Worm (Caenorhabditis elegans) whole organism, L4 larva: ENCODE measurements around the gene nas-21.
A peak's percentile ranks its signal among the peaks of the same experiment; 100 is the strongest.

Experiments
- F26F4.8 ChIP-seq: fragments of 200-800 bp; sonication (Bioruptor generic); conservative IDR thresholded peaks from 2 replicates; pipeline ENCODE4 v1.3.6; 2022; ENCODE audit warnings: missing genetic modification characterization, missing compliant biosample characterization
- F44E2.7 ChIP-seq: fragments of 200-800 bp; sonication (Bioruptor generic); IDR thresholded peaks from 2 replicates; pipeline ENCODE4 v2.1.2; 2022; ENCODE audit warnings: missing genetic modification characterization, missing compliant biosample characterization
- Y75B8A.6 ChIP-seq: fragments of 200-800 bp; sonication (Bioruptor generic); IDR thresholded peaks from 2 replicates; pipeline ENCODE4 v1.3.6; 2022; ENCODE audit warnings: missing genetic modification reagents, missing genetic modification characterization, missing compliant biosample characterization
- ZK546.5 ChIP-seq, 2 experiments: sonication (generic microtip); optimal IDR thresholded peaks; 2 replicates each; lab custom pipeline; 2017; ENCODE audit warnings: missing biosample characterization in 2 of 2, missing genetic modification characterization in 2 of 2
- aha-1 ChIP-seq: fragments of 150-350 bp; peaks from one replicate; lab custom pipeline; 2014; ENCODE audit warnings: missing biosample characterization, missing genetic modification characterization
- arid-1 ChIP-seq: fragments of 200-800 bp; sonication (Bioruptor generic); conservative IDR thresholded peaks from 2 replicates; pipeline ENCODE4 v1.3.6; 2022; ENCODE audit warnings: missing genetic modification reagents, missing genetic modification characterization, missing compliant biosample characterization
- ceh-20 ChIP-seq: fragments of 200-800 bp; sonication (Bioruptor generic); IDR thresholded peaks from 2 replicates; pipeline ENCODE4 v1.3.6; 2022; ENCODE audit warnings: missing genetic modification reagents, missing genetic modification characterization, missing compliant biosample characterization
- ceh-28 ChIP-seq: fragments of 150-350 bp; optimal IDR thresholded peaks from 2 replicates; lab custom pipeline; 2014; ENCODE audit warnings: missing biosample characterization, missing genetic modification reagents, missing genetic modification characterization
- daf-12 ChIP-seq: fragments of 150-350 bp; optimal IDR thresholded peaks from 2 replicates; lab custom pipeline; 2014; ENCODE audit warnings: missing biosample characterization, missing genetic modification reagents, missing genetic modification characterization
- daf-19 ChIP-seq: fragments of 200-800 bp; sonication (Bioruptor generic); conservative IDR thresholded peaks from 2 replicates; pipeline ENCODE4 v1.3.6; 2022; ENCODE audit warnings: missing genetic modification characterization, missing compliant biosample characterization
- dpl-1 ChIP-seq: fragments of 150-350 bp; optimal IDR thresholded peaks from 2 replicates; lab custom pipeline; 2014; ENCODE audit warnings: missing biosample characterization, missing genetic modification reagents, missing genetic modification characterization
- dve-1 ChIP-seq: sonication (generic microtip); optimal IDR thresholded peaks from 2 replicates; lab custom pipeline; 2017; ENCODE audit warnings: antibody characterized with exemption, mild to moderate bottlenecking, missing genetic modification characterization, missing compliant biosample characterization; ENCODE audit not compliant: insufficient read depth
- egl-27 ChIP-seq: sonication (generic microtip); optimal IDR thresholded peaks from 3 replicates; lab custom pipeline; 2017; ENCODE audit warnings: missing biosample characterization, missing genetic modification reagents, missing genetic modification characterization
- egl-43 ChIP-seq: fragments of 200-800 bp; sonication (Bioruptor generic); IDR thresholded peaks from 2 replicates; pipeline ENCODE4 v1.3.6; 2022; ENCODE audit warnings: missing genetic modification reagents, missing genetic modification characterization, missing compliant biosample characterization
- fkh-10 ChIP-seq: fragments of 150-350 bp; optimal IDR thresholded peaks from 2 replicates; lab custom pipeline; 2014; ENCODE audit warnings: missing biosample characterization, missing genetic modification reagents, missing genetic modification characterization
- fos-1 ChIP-seq: fragments of 150-350 bp; optimal IDR thresholded peaks from 2 replicates; lab custom pipeline; 2014; ENCODE audit warnings: missing biosample characterization, missing genetic modification characterization
- gei-8 ChIP-seq: fragments of 200-800 bp; sonication (Bioruptor generic); optimal IDR thresholded peaks from 2 replicates; lab custom pipeline; 2018; ENCODE audit warnings: mild to moderate bottlenecking, missing genetic modification characterization, missing compliant biosample characterization
- hif-1 ChIP-seq, 2 experiments: sonication (generic microtip); optimal IDR thresholded peaks; 2 replicates each; lab custom pipeline; 2016 to 2017; ENCODE audit warnings: missing compliant biosample characterization in 2 of 2, missing genetic modification characterization in 2 of 2, missing genetic modification reagents in 2 of 2, missing genotype in 2 of 2, mild to moderate bottlenecking in 1 of 2
- lin-1 ChIP-seq: fragments of 200-800 bp; sonication (Bioruptor generic); IDR thresholded peaks from 2 replicates; pipeline ENCODE4 v1.3.6; 2022; ENCODE audit warnings: missing genetic modification reagents, missing genetic modification characterization, missing compliant biosample characterization
- lin-13 ChIP-seq: fragments of 150-350 bp; optimal IDR thresholded peaks from 2 replicates; lab custom pipeline; 2014; ENCODE audit warnings: missing biosample characterization, missing genetic modification reagents, missing genetic modification characterization
- lin-15B ChIP-seq: fragments of 150-350 bp; sonication (generic microtip); optimal IDR thresholded peaks from 3 replicates; lab custom pipeline; 2014; ENCODE audit warnings: missing biosample characterization, missing genetic modification characterization
- lir-3 ChIP-seq: sonication (generic microtip); optimal IDR thresholded peaks from 2 replicates; lab custom pipeline; 2016; ENCODE audit warnings: mild to moderate bottlenecking, missing genetic modification characterization, missing compliant biosample characterization
- mdt-29 ChIP-seq: fragments of 200-800 bp; sonication (Bioruptor generic); IDR thresholded peaks from 2 replicates; pipeline ENCODE4 v1.3.6; 2022; ENCODE audit warnings: missing genetic modification reagents, missing genetic modification characterization, missing compliant biosample characterization
- mxl-2 ChIP-seq: fragments of 200-800 bp; sonication (Bioruptor generic); conservative IDR thresholded peaks from 2 replicates; pipeline ENCODE4 v1.3.6; 2022; ENCODE audit warnings: missing genetic modification reagents, missing genetic modification characterization, missing compliant biosample characterization
- mxl-3 ChIP-seq: fragments of 200-800 bp; sonication (Bioruptor generic); optimal IDR thresholded peaks from 2 replicates; lab custom pipeline; 2018; ENCODE audit warnings: mild to moderate bottlenecking, missing genetic modification characterization, missing compliant biosample characterization
- nhr-102 ChIP-seq: sonication (generic microtip); optimal IDR thresholded peaks from 2 replicates; lab custom pipeline; 2016; ENCODE audit warnings: mild to moderate bottlenecking, missing genetic modification characterization, moderate library complexity, missing compliant biosample characterization
- nhr-41 ChIP-seq: fragments of 200-800 bp; sonication (Bioruptor generic); IDR thresholded peaks from 2 replicates; pipeline ENCODE4 v1.3.6; 2022; ENCODE audit warnings: missing genetic modification reagents, missing genetic modification characterization, missing compliant biosample characterization
- nhr-6 ChIP-seq: fragments of 150-350 bp; optimal IDR thresholded peaks from 2 replicates; lab custom pipeline; 2014; ENCODE audit warnings: missing biosample characterization, missing genetic modification characterization
- nhr-77 ChIP-seq: fragments of 150-350 bp; optimal IDR thresholded peaks from 2 replicates; lab custom pipeline; 2014; ENCODE audit warnings: missing biosample characterization, missing genetic modification characterization
- rbr-2 ChIP-seq: sonication (generic microtip); optimal IDR thresholded peaks from 2 replicates; lab custom pipeline; 2016; ENCODE audit warnings: missing genotype, missing genetic modification characterization, missing compliant biosample characterization
- sdz-12 ChIP-seq: fragments of 200-800 bp; sonication (Bioruptor generic); optimal IDR thresholded peaks from 2 replicates; lab custom pipeline; 2018; ENCODE audit warnings: mild to moderate bottlenecking, missing genetic modification characterization, missing compliant biosample characterization
- set-16 ChIP-seq: fragments of 200-800 bp; sonication (Bioruptor generic); IDR thresholded peaks from 2 replicates; pipeline ENCODE4 v1.3.6; 2022; ENCODE audit warnings: missing genetic modification reagents, missing genetic modification characterization, missing compliant biosample characterization
- snpc-1.2 ChIP-seq: fragments of 200-800 bp; sonication (Bioruptor generic); IDR thresholded peaks from 2 replicates; pipeline ENCODE4 v1.3.6; 2022; ENCODE audit warnings: missing genetic modification reagents, missing genetic modification characterization, missing compliant biosample characterization
- tag-97 ChIP-seq: fragments of 200-800 bp; sonication (Bioruptor generic); IDR thresholded peaks from 2 replicates; pipeline ENCODE4 v1.3.6; 2022; ENCODE audit warnings: missing genetic modification characterization, missing compliant biosample characterization
- unc-130 ChIP-seq: sonication (generic microtip); optimal IDR thresholded peaks from 2 replicates; lab custom pipeline; 2016; ENCODE audit warnings: missing genetic modification reagents, missing genetic modification characterization, missing compliant biosample characterization

nas-21 gene

DNA sequence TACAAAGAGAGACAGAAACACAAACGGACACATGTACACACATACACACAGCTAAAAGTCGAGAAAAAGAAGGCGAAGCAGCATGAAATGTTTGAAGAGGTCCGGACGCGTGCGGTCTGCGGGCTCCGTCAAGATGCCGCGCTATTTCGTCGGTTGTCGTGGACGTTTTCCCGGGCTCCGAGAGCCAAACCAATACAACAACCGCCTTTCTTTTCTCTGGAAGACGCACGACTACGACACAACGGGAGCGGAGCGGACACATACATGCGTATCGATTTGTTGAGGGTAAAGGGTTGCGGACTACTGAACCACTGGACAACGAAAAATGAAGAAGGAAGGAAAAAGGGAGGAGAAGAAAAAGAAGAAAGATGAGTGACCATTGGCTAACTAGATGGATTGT is 27.0 kb upstream of the nas-21 start (continued):
- no peak for TF ChIP-seq F26F4.8 (GFP tag; lab: Robert Waterston, UW)
- TF ChIP-seq sdz-12 (GFP tag; lab: Kevin White, UChicago): no peak
- peak; percentile 44 for TF ChIP-seq rbr-2
- TF ChIP-seq dpl-1 (GFP tag; lab: Kevin White, UChicago): no peak
- no peak for TF ChIP-seq mxl-2 (GFP tag; lab: Robert Waterston, UW)
- TF ChIP-seq ceh-28 (tag; lab: Kevin White, UChicago): peak; percentile 56
- TF ChIP-seq fkh-10 (GFP tag; lab: Kevin White, UChicago): peak; percentile 72
- no peak for TF ChIP-seq lin-13
- 0 out of 2 replicates have a peak, but pooled peaks have one; percentile 55 for TF ChIP-seq egl-43 (GFP tag; lab: Robert Waterston, UW)
- TF ChIP-seq snpc-1.2 (GFP tag; lab: Robert Waterston, UW): no peak
- no peak for TF ChIP-seq daf-12
- no peak for TF ChIP-seq tag-97 (GFP tag; lab: Robert Waterston, UW)
- TF ChIP-seq lin-15B (tag; lab: Kevin White, UChicago): no peak

DNA sequence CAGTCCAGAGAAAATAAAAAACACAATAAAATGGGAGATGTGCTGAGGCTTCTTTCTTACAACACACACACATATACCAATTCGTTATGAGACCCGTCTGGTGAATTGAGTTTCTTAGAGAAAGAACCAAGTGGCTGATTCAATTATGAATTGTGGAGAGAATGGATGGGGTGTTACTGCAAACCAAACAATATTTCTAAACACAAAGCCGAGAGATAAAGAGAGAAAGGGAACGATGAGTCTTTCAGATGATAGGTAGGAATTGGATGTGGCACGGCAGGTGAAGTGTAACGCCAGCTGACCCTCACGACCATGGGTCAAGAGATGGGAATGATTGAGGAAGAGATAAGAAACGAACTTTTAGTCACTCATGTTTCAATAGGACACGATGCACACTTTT is 26.1 kb upstream of the nas-21 start, which contains the start of gene mig-17:
Gene mig-17 (plus strand): TSS at position 389 of the 400 bp plus-strand sequence.
- TF ChIP-seq mdt-29 (GFP tag; lab: Robert Waterston, UW): no peak
- TF ChIP-seq nhr-6 (tag; lab: Kevin White, UChicago): no peak
- no peak for TF ChIP-seq hif-1 (tag; optimal IDR thresholded peaks at IDR 0.05; lab: Kevin White, UChicago)
- TF ChIP-seq lir-3 (tag; lab: Kevin White, UChicago): no peak
- TF ChIP-seq nhr-102 (tag; lab: Kevin White, UChicago): no peak
- TF ChIP-seq tag-97 (GFP tag; lab: Robert Waterston, UW): no peak
- TF ChIP-seq, all 104 proteins: peak for 0

DNA sequence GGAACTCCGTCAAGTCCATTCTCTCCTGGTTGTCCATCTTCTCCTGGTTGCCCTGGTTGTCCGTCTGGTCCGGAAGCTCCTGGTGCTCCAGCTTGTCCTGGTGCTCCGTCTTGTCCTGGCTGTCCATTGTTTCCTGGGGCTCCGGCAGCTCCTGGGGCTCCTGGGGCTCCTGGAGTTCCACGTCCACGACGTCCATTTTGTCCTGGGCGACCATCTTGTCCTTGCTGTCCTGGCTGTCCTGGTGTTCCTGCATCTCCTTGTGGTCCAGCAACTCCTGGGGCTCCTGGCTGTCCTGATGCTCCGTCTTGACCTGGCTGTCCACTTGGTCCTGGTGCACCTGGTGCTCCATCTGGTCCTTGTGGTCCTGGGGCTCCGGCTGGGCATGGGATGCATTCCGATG is 23.0 kb upstream of the nas-21 start:
- peak; percentile 93 for TF ChIP-seq set-16 (GFP tag; lab: Robert Waterston, UW)
- no peak for TF ChIP-seq daf-19 (GFP tag; lab: Robert Waterston, UW)
- TF ChIP-seq dve-1: no peak
- no peak for TF ChIP-seq nhr-41 (GFP tag; lab: Robert Waterston, UW)
- TF ChIP-seq mxl-3 (GFP tag; lab: Kevin White, UChicago): no peak
- TF ChIP-seq F44E2.7: 0 out of 2 replicates have a peak, but pooled peaks have one; percentile 18
- no peak for TF ChIP-seq ZK546.5 (tag; optimal IDR thresholded peaks at IDR 0.05; lab: Kevin White, UChicago)
- TF ChIP-seq, all 104 proteins: peak for 2

DNA sequence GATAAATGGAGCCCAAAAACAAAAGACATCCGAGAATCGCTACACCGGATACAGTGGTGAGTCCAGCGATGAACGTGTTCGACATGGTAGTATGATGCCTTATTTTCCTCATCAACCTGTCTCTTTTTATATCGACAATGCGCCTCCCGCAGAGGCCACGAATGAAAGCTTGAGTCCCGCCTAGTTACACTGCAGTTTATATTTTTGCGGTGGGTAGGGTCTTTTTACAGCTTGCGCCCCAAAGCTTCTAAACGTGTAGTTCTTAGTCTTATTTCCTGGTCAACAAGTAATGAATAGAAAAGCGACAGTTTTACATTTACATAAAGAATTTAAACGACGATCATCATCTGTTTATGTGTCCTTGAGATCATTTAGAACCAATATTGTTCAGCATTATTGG is 22.1 kb upstream of the nas-21 start, which contains the start of gene col-156:
Gene col-156 (minus strand): TSS at position 101 of the 400 bp plus-strand sequence.
- TF ChIP-seq unc-130 (GFP tag; lab: Kevin White, UChicago): no peak
- TF ChIP-seq aha-1 (tag; lab: Kevin White, UChicago): peak; percentile 12
- TF ChIP-seq gei-8 (GFP tag; lab: Kevin White, UChicago): no peak

DNA sequence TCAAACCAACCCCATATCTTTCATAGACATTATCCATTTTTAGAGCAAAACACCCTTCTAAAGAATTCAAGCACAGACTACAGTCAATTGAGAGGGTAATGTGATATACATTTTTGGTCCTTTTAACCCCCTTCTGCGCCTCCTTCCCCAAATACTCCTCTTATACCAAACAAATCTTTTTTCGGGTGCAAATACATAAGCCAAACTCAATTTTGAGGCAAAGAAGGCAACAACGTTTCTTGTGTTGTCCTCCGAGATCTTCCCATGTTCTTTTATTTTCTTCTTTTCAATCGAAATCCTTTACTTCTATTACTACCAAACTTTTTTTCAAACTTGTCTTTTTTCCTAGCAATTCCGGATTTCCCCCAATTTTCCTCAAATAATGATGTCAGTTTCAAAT is 17.4 kb upstream of the nas-21 start:
- TF ChIP-seq hif-1 (tag; optimal IDR thresholded peaks at IDR 0.05; lab: Kevin White, UChicago) (no peak), fos-1 (tag; lab: Kevin White, UChicago) (no peak), lin-1 (GFP tag; lab: Robert Waterston, UW) (no peak), ceh-20 (GFP tag; lab: Robert Waterston, UW) (no peak), arid-1 (GFP tag; lab: Robert Waterston, UW) (no peak), lin-13 (no peak), sdz-12 (GFP tag; lab: Kevin White, UChicago) (no peak), Y75B8A.6 (GFP tag; lab: Robert Waterston, UW) (no peak), nhr-77 (tag; lab: Kevin White, UChicago) (no peak), egl-27 (no peak)
- TF ChIP-seq, all 104 proteins: peak for 0
